Fruit fly (Drosophila melanogaster) whole organism, embryonic: ENCODE results near the gene phol.

ENCODE experiments used
- CG11093 ChIP-seq: fragments of 200-800 bp; sonication (Bioruptor generic); IDR thresholded peaks from 3 replicates; pipeline ENCODE4 v1.3.6; 2022; ENCODE audit warnings: missing biosample characterization, missing genetic modification characterization
- CG12391 ChIP-seq: fragments of 200-800 bp; sonication (Bioruptor generic); optimal IDR thresholded peaks from 3 replicates; lab custom pipeline; 2018; ENCODE audit warnings: missing biosample characterization, mild to moderate bottlenecking, missing genetic modification characterization, moderate library complexity
- CG13123 ChIP-seq: fragments of 200-800 bp; sonication (Bioruptor generic); optimal IDR thresholded peaks from 2 replicates; lab custom pipeline; 2016; ENCODE audit warnings: missing biosample characterization, missing genetic modification characterization
- CG13424 ChIP-seq: fragments of 200-800 bp; sonication (Bioruptor generic); optimal IDR thresholded peaks from 2 replicates; lab custom pipeline; 2019; ENCODE audit warnings: missing biosample characterization, mild to moderate bottlenecking, missing genetic modification characterization, moderate library complexity
- CG14050 ChIP-seq: fragments of 200-800 bp; sonication (Bioruptor generic); IDR thresholded peaks from 3 replicates; pipeline ENCODE4 v1.3.6; 2022; ENCODE audit warnings: missing biosample characterization, missing genetic modification characterization
- CG14710 ChIP-seq: fragments of 200-800 bp; sonication (Bioruptor generic); optimal IDR thresholded peaks from 3 replicates; lab custom pipeline; 2019; ENCODE audit warnings: missing biosample characterization, mild to moderate bottlenecking, missing genetic modification characterization, moderate library complexity
- CG14965 ChIP-seq: fragments of 200-800 bp; sonication (Bioruptor generic); optimal IDR thresholded peaks from 2 replicates; lab custom pipeline; 2016; ENCODE audit warnings: missing biosample characterization, missing genetic modification characterization, borderline replicate concordance
- CG15514 ChIP-seq: fragments of 200-800 bp; sonication (Bioruptor generic); optimal IDR thresholded peaks from 3 replicates; lab custom pipeline; 2017; ENCODE audit warnings: missing biosample characterization, missing genetic modification characterization, mild to moderate bottlenecking, moderate library complexity, missing genetic modification reagents
- CG1647 ChIP-seq: fragments of 200-800 bp; sonication (Bioruptor generic); optimal IDR thresholded peaks from 3 replicates; lab custom pipeline; 2016; ENCODE audit warnings: missing biosample characterization, missing genetic modification characterization
- CG17912 ChIP-seq: fragments of 200-800 bp; sonication (Bioruptor generic); optimal IDR thresholded peaks from 2 replicates; lab custom pipeline; 2018; ENCODE audit warnings: missing biosample characterization, mild to moderate bottlenecking, missing genetic modification characterization
- CG3065 ChIP-seq: fragments of 200-800 bp; sonication (Bioruptor generic); optimal IDR thresholded peaks from 2 replicates; lab custom pipeline; 2016; ENCODE audit warnings: missing biosample characterization, missing genetic modification characterization
- CG33213 ChIP-seq: fragments of 200-800 bp; sonication (Bioruptor generic); optimal IDR thresholded peaks from 3 replicates; lab custom pipeline; 2016; ENCODE audit warnings: missing biosample characterization, missing genetic modification characterization
- CG3847 ChIP-seq: fragments of 200-800 bp; sonication (Bioruptor generic); IDR thresholded peaks from 2 replicates; pipeline ENCODE4 v1.3.6; 2022; ENCODE audit warnings: missing biosample characterization, missing genetic modification characterization
- CG4617 ChIP-seq: fragments of 200-800 bp; sonication (Bioruptor generic); optimal IDR thresholded peaks from 3 replicates; lab custom pipeline; 2016; ENCODE audit warnings: missing biosample characterization, missing genetic modification characterization, borderline replicate concordance
- CG4854 ChIP-seq: fragments of 200-800 bp; sonication (Bioruptor generic); optimal IDR thresholded peaks from 2 replicates; lab custom pipeline; 2016; ENCODE audit warnings: missing biosample characterization, missing genetic modification characterization, inconsistent platforms
- CG6254 ChIP-seq: fragments of 200-800 bp; sonication (Bioruptor generic); optimal IDR thresholded peaks from 3 replicates; lab custom pipeline; 2017; ENCODE audit warnings: mild to moderate bottlenecking, missing biosample characterization, missing genetic modification reagents, missing genetic modification characterization
- CG7372 ChIP-seq: fragments of 200-800 bp; sonication (Bioruptor generic); IDR thresholded peaks from 2 replicates; pipeline ENCODE4 v1.3.6; 2022; ENCODE audit warnings: missing biosample characterization, missing genetic modification characterization
- CG7556 ChIP-seq: fragments of 200-800 bp; sonication (Bioruptor generic); optimal IDR thresholded peaks from 2 replicates; lab custom pipeline; 2017; ENCODE audit warnings: missing biosample characterization, mild to moderate bottlenecking, missing genetic modification characterization
- CG7928 ChIP-seq: fragments of 200-800 bp; sonication (Bioruptor generic); optimal IDR thresholded peaks from 2 replicates; lab custom pipeline; 2017; ENCODE audit warnings: missing biosample characterization, mild to moderate bottlenecking, missing genetic modification characterization
- CG8359 ChIP-seq: fragments of 200-800 bp; sonication (Bioruptor generic); optimal IDR thresholded peaks from 2 replicates; lab custom pipeline; 2017; ENCODE audit warnings: missing biosample characterization, mild to moderate bottlenecking, missing genetic modification characterization, borderline replicate concordance
- CG8924 ChIP-seq: fragments of 200-800 bp; optimal IDR thresholded peaks from 3 replicates; lab custom pipeline; 2019; ENCODE audit warnings: missing biosample characterization, mild to moderate bottlenecking, missing genetic modification characterization, moderate library complexity
- CG9215 ChIP-seq: fragments of 200-800 bp; sonication (Bioruptor generic); IDR thresholded peaks from 2 replicates; pipeline ENCODE4 v1.3.6; 2022; ENCODE audit warnings: missing biosample characterization, missing genetic modification characterization
- CG9817 ChIP-seq: fragments of 200-800 bp; sonication (Bioruptor generic); optimal IDR thresholded peaks from 2 replicates; lab custom pipeline; 2018; ENCODE audit warnings: missing biosample characterization, mild to moderate bottlenecking, missing genetic modification characterization, moderate library complexity
- CG9932 ChIP-seq: fragments of 200-800 bp; sonication (Bioruptor generic); IDR thresholded peaks from 2 replicates; pipeline ENCODE4 v1.3.6; 2022; ENCODE audit warnings: missing biosample characterization, missing genetic modification characterization
- Chrac-16 ChIP-seq: fragments of 200-800 bp; sonication (Bioruptor generic); optimal IDR thresholded peaks from 3 replicates; lab custom pipeline; 2016; ENCODE audit warnings: missing biosample characterization, missing genetic modification characterization
- CoRest ChIP-seq: fragments of 200-800 bp; sonication (Bioruptor generic); optimal IDR thresholded peaks from 3 replicates; lab custom pipeline; 2018; ENCODE audit warnings: missing biosample characterization, mild to moderate bottlenecking, missing genetic modification characterization, moderate library complexity
- Doc3 ChIP-seq: fragments of 200-800 bp; sonication (Bioruptor generic); IDR thresholded peaks from 3 replicates; pipeline ENCODE4 v1.3.6; 2022; ENCODE audit warnings: missing biosample characterization, missing genetic modification characterization; ENCODE audit not compliant: partially characterized antibody
- Gug ChIP-seq: fragments of 200-800 bp; sonication (Bioruptor generic); IDR thresholded peaks from 4 replicates; pipeline ENCODE4 v1.3.6; 2022; ENCODE audit warnings: missing biosample characterization, missing genetic modification characterization
- Hr39 ChIP-seq: fragments of >200 bp; optimal IDR thresholded peaks from 2 replicates; lab custom pipeline; 2017
- Jarid2 ChIP-seq: fragments of 200-800 bp; sonication (Bioruptor generic); optimal IDR thresholded peaks from 3 replicates; lab custom pipeline; 2017; ENCODE audit warnings: mild to moderate bottlenecking, missing biosample characterization, missing genetic modification reagents, missing genetic modification characterization
- Mad ChIP-seq: fragments of 200-800 bp; sonication (Bioruptor generic); optimal IDR thresholded peaks from 2 replicates; lab custom pipeline; 2016; ENCODE audit warnings: missing biosample characterization, missing genetic modification characterization
- Rx ChIP-seq: fragments of 200-800 bp; sonication (Bioruptor generic); IDR thresholded peaks from 2 replicates; pipeline ENCODE4 v1.3.6; 2022; ENCODE audit warnings: missing biosample characterization, missing genetic modification characterization
- Sox102F ChIP-seq: fragments of 200-800 bp; sonication (Bioruptor generic); optimal IDR thresholded peaks from 2 replicates; lab custom pipeline; 2018; ENCODE audit warnings: missing biosample characterization, mild to moderate bottlenecking, missing genetic modification characterization, moderate library complexity
- Sry-β ChIP-seq: fragments of 200-800 bp; sonication (Bioruptor generic); optimal IDR thresholded peaks from 2 replicates; lab custom pipeline; 2018; ENCODE audit warnings: missing biosample characterization, mild to moderate bottlenecking, missing genetic modification characterization, moderate library complexity
- Vsx1 ChIP-seq: fragments of 200-800 bp; sonication (Bioruptor generic); optimal IDR thresholded peaks from 2 replicates; lab custom pipeline; 2017; ENCODE audit warnings: missing biosample characterization, mild to moderate bottlenecking, missing genetic modification characterization, missing genetic modification reagents
- ap ChIP-seq: fragments of 200-800 bp; sonication (Bioruptor generic); IDR thresholded peaks from 2 replicates; pipeline ENCODE4 v1.3.6; 2022; ENCODE audit warnings: missing biosample characterization, missing genetic modification characterization
- ewg ChIP-seq: fragments of 200-800 bp; sonication (Bioruptor generic); optimal IDR thresholded peaks from 3 replicates; lab custom pipeline; 2017; ENCODE audit warnings: mild to moderate bottlenecking, missing biosample characterization, missing genetic modification reagents, missing genetic modification characterization
- fru ChIP-seq: fragments of >200 bp; optimal IDR thresholded peaks from 2 replicates; lab custom pipeline; 2017
- grn ChIP-seq: fragments of 200-800 bp; sonication (Bioruptor generic); optimal IDR thresholded peaks from 3 replicates; lab custom pipeline; 2017; ENCODE audit warnings: missing biosample characterization, missing genetic modification characterization
- hb ChIP-seq: fragments of 200-800 bp; sonication (Bioruptor generic); IDR thresholded peaks from 3 replicates; pipeline ENCODE4 v1.3.6; 2022; ENCODE audit warnings: missing biosample characterization, missing genetic modification characterization; ENCODE audit not compliant: partially characterized antibody
- hbn ChIP-seq: fragments of 200-800 bp; sonication (Bioruptor generic); IDR thresholded peaks from 2 replicates; pipeline ENCODE4 v1.3.6; 2022; ENCODE audit warnings: missing biosample characterization, missing genetic modification characterization; ENCODE audit not compliant: partially characterized antibody
- maf-S ChIP-seq: fragments of 200-800 bp; sonication (Bioruptor generic); optimal IDR thresholded peaks from 2 replicates; lab custom pipeline; 2016; ENCODE audit warnings: missing biosample characterization, missing genetic modification characterization
- nerfin-1 ChIP-seq: fragments of 200-800 bp; sonication (Bioruptor generic); optimal IDR thresholded peaks from 3 replicates; lab custom pipeline; 2019; ENCODE audit warnings: missing biosample characterization, mild to moderate bottlenecking, missing genetic modification characterization, moderate library complexity
- pan ChIP-seq, 4 experiments: fragments of >200 bp in 3 of 4; fragments of 200-800 bp in 1 of 4; sonication (Bioruptor generic) in 1 of 4; optimal IDR thresholded peaks in 3 of 4; IDR thresholded peaks in 1 of 4; 2 replicates each; pipeline versions ENCODE4 v1.3.6 to Lab custom; 2017 to 2022; ENCODE audit warnings: missing biosample characterization in 2 of 4, missing genetic modification characterization in 2 of 4, mixed read lengths in 1 of 4
- phol ChIP-seq: fragments of 200-800 bp; sonication (Bioruptor generic); optimal IDR thresholded peaks from 3 replicates; lab custom pipeline; 2018; ENCODE audit warnings: missing biosample characterization, mild to moderate bottlenecking, missing genetic modification characterization, moderate library complexity
- prd ChIP-seq, 3 experiments: fragments of >200 bp in 2 of 3; fragments of 200-800 bp in 1 of 3; sonication (Bioruptor generic) in 1 of 3; optimal IDR thresholded peaks in 2 of 3; IDR thresholded peaks in 1 of 3; 2 replicates in 2 of 3; 3 replicates in 1 of 3; pipeline versions ENCODE4 v1.3.6 to Lab custom; 2017 to 2022; ENCODE audit warnings: missing biosample characterization in 1 of 3, missing genetic modification characterization in 1 of 3
- ro ChIP-seq: fragments of 200-800 bp; sonication (Bioruptor generic); IDR thresholded peaks from 2 replicates; pipeline ENCODE4 v1.3.6; 2022; ENCODE audit warnings: missing biosample characterization, missing genetic modification characterization
- slou ChIP-seq: fragments of 200-800 bp; sonication (Bioruptor generic); optimal IDR thresholded peaks from 3 replicates; lab custom pipeline; 2016; ENCODE audit warnings: missing biosample characterization, missing genetic modification characterization
- tio ChIP-seq: fragments of 200-800 bp; sonication (Bioruptor generic); optimal IDR thresholded peaks from 2 replicates; lab custom pipeline; 2017; ENCODE audit warnings: missing biosample characterization, missing genetic modification characterization, inconsistent platforms

Gene phol

DNA sequence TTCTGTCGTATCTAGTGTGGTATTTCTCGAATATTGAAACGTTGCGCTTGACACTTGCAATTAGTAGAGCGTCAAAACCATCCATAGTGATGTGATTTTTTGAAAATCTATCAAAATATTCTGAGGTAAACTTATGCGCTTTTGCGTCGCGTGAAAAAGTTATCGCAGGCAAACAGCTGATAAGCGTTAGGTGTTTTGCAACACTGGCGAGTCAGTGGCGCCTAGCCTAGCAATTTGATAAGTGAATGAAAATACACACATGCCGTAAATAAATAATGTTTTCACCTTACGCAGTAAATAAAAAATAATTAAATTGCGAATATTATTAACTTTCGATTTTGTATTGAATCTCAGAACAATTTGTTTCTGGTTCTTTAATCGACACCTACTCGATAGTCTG lies 20.8 kb downstream of the phol start, which contains the start of gene CG42526 (continued):
- no peak for TF ChIP-seq grn (GFP tag; lab: Kevin White, UChicago)
- no peak for TF ChIP-seq Rx (GFP tag; lab: Robert Waterston, UW)
- TF ChIP-seq CG9817 (tag; lab: Kevin White, UChicago): peak; percentile 24
- peak; percentile 6 for TF ChIP-seq slou (GFP tag; lab: Kevin White, UChicago)
- peak; percentile 61 for TF ChIP-seq Doc3
- TF ChIP-seq CG4854: peak; percentile 34
- TF ChIP-seq ap (GFP tag; lab: Robert Waterston, UW): 0 out of 2 replicates have a peak, but pooled peaks have one; percentile 5
- TF ChIP-seq nerfin-1 (tag; lab: Kevin White, UChicago): no peak
- TF ChIP-seq Sry-β (GFP tag; lab: Kevin White, UChicago): no peak
- TF ChIP-seq maf-S (GFP tag; lab: Kevin White, UChicago): no peak
- TF ChIP-seq hbn: peak; percentile 45; the same call in 1 of the 2 replicates
- 0 out of 3 replicates have a peak, but pooled peaks have one; percentile 31 for TF ChIP-seq hb
- peak; percentile 30 for TF ChIP-seq Sox102F (GFP tag; lab: Kevin White, UChicago)
- TF ChIP-seq CG9215 (GFP tag; lab: Robert Waterston, UW): no peak
- TF ChIP-seq CG13123 (GFP tag; lab: Kevin White, UChicago): peak; percentile 7
- peak; percentile 39 for TF ChIP-seq CG14710
- no peak for TF ChIP-seq CG7928 (GFP tag; lab: Kevin White, UChicago)
- TF ChIP-seq CG14965: no peak
- no peak for TF ChIP-seq CG11093
- no peak for TF ChIP-seq CG7372 (GFP tag; lab: Robert Waterston, UW)
- peak; percentile 57 for TF ChIP-seq CG7556
- peak; percentile 21 for TF ChIP-seq CG8924 (tag; lab: Kevin White, UChicago)
- TF ChIP-seq CG13424 (tag; lab: Kevin White, UChicago): peak; percentile 3
- no peak for TF ChIP-seq CG3065 (GFP tag; lab: Kevin White, UChicago)
- TF ChIP-seq CG6254 (GFP tag; lab: Kevin White, UChicago): no peak
- TF ChIP-seq CG3847 (GFP tag; lab: Robert Waterston, UW): peak; percentile 14; the same call in 1 of the 2 replicates
- TF ChIP-seq CG9932 (GFP tag; lab: Robert Waterston, UW): peak; percentile 76
- peak; percentile 19 for TF ChIP-seq ewg (GFP tag; lab: Kevin White, UChicago)
- TF ChIP-seq prd (optimal IDR thresholded peaks at IDR 0.05; lab: Kevin White, UChicago): no peak
- TF ChIP-seq prd (GFP tag; IDR thresholded peaks at IDR 0.05; lab: Robert Waterston, UW): no peak
- peak; percentile 17 for TF ChIP-seq Mad (GFP tag; lab: Kevin White, UChicago)
- no peak for TF ChIP-seq CG17912 (GFP tag; lab: Kevin White, UChicago)
- no peak for TF ChIP-seq pan (optimal IDR thresholded peaks at IDR 0.05; lab: Kevin White, UChicago)
- TF ChIP-seq pan (GFP tag; optimal IDR thresholded peaks at IDR 0.05 in 1 of 2, IDR thresholded peaks at IDR 0.05 in 1 of 2): peak in 1 of 2 experiments; percentile 49
- TF ChIP-seq CG15514 (GFP tag; lab: Kevin White, UChicago): peak; percentile 82
- peak; percentile 36 for TF ChIP-seq Chrac-16
- TF ChIP-seq CoRest (tag; lab: Kevin White, UChicago): peak; percentile 35
- no peak for TF ChIP-seq Gug
- TF ChIP-seq CG12391 (tag; lab: Kevin White, UChicago): peak; percentile 56
- TF ChIP-seq Vsx1 (GFP tag; lab: Kevin White, UChicago): no peak
- TF ChIP-seq tio (GFP tag; lab: Kevin White, UChicago): no peak
- TF ChIP-seq CG4617: peak; percentile 9
- no peak for TF ChIP-seq phol (tag; lab: Kevin White, UChicago)
- TF ChIP-seq CG8359 (GFP tag; lab: Kevin White, UChicago): no peak
- TF ChIP-seq ro (GFP tag; lab: Robert Waterston, UW): no peak
- TF ChIP-seq Hr39 (lab: Kevin White, UChicago): no peak
- peak; percentile 7 for TF ChIP-seq CG1647
- TF ChIP-seq CG33213 (GFP tag; lab: Kevin White, UChicago): peak; percentile 12
- no peak for TF ChIP-seq Jarid2 (GFP tag; lab: Kevin White, UChicago)
- TF ChIP-seq CG14050: no peak
- TF ChIP-seq fru (lab: Kevin White, UChicago): no peak
